Worm (Caenorhabditis elegans): Measurements from ENCODE around the gene wago-4.

DNA sequence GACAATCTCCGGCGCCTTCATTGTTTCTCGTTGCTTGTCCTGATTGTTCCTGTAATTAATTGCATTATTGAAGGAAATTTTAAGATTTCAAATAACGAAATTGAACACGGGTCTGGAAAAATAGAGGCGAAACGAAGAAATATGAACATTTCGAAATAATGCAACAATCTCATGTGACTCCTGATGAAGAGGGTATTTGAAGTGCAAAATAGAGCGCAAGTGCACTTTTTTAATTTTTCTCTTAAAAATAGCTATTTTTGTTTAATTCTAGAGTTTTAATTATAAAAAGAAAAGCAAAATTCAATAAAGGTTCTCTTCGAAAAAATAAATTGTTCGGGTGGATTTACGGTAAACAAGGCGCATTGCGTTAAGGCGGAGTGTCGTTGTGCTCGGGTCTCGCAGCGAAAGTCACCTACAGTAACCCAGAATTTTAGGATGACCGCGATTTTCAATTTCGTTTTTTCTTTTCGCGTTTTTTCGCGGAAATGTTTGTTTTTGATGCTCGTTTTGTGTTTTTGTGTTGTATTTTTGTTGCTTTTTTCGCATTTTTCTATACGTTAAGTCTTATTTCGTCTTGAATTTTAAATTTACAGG, at the start of gene wago-4, which contains the start of gene F58G1.2:
- no peak for TF ChIP-seq flt-1 (GFP tag; IDR thresholded peaks at IDR 0.05)
- TF ChIP-seq T22C8.4 (GFP tag; IDR thresholded peaks at IDR 0.05), result no peak

Measured in whole organism, midembryonic.